Fruit fly (Drosophila melanogaster) whole organism, embryonic: ENCODE data around the gene Tis11.

Source experiments
- CG10979 ChIP-seq: fragments of 200-800 bp; sonication (Bioruptor generic); optimal IDR thresholded peaks from 2 replicates; lab custom pipeline; 2018; ENCODE audit warnings: missing biosample characterization, mild to moderate bottlenecking, missing genetic modification characterization, moderate library complexity
- CG11504 ChIP-seq: fragments of 200-800 bp; sonication (Bioruptor generic); optimal IDR thresholded peaks from 3 replicates; lab custom pipeline; 2019; ENCODE audit warnings: missing biosample characterization, mild to moderate bottlenecking, missing genetic modification characterization, moderate library complexity
- CG12236 ChIP-seq: fragments of 200-800 bp; sonication (Bioruptor generic); optimal IDR thresholded peaks from 2 replicates; lab custom pipeline; 2016; ENCODE audit warnings: missing biosample characterization, missing genetic modification characterization
- CG13424 ChIP-seq: fragments of 200-800 bp; sonication (Bioruptor generic); optimal IDR thresholded peaks from 2 replicates; lab custom pipeline; 2019; ENCODE audit warnings: missing biosample characterization, mild to moderate bottlenecking, missing genetic modification characterization, moderate library complexity
- CG13894 ChIP-seq: fragments of 200-800 bp; sonication (Bioruptor generic); optimal IDR thresholded peaks from 3 replicates; lab custom pipeline; 2018; ENCODE audit warnings: missing biosample characterization, mild to moderate bottlenecking, missing genetic modification characterization, moderate library complexity
- CG14441 ChIP-seq: fragments of 200-800 bp; sonication (Bioruptor generic); IDR thresholded peaks from 2 replicates; pipeline ENCODE4 v1.3.6; 2022; ENCODE audit warnings: missing biosample characterization, missing genetic modification characterization
- CG18262 ChIP-seq: fragments of 200-800 bp; optimal IDR thresholded peaks from 3 replicates; lab custom pipeline; 2019; ENCODE audit warnings: missing biosample characterization, mild to moderate bottlenecking, missing genetic modification characterization, moderate library complexity
- CG2116 ChIP-seq: fragments of 200-800 bp; sonication (Bioruptor generic); optimal IDR thresholded peaks from 3 replicates; lab custom pipeline; 2018; ENCODE audit warnings: missing biosample characterization, mild to moderate bottlenecking, missing genetic modification characterization
- CG30403 ChIP-seq: fragments of 200-800 bp; sonication (Bioruptor generic); optimal IDR thresholded peaks from 3 replicates; lab custom pipeline; 2016; ENCODE audit warnings: missing biosample characterization, missing genetic modification characterization
- CG32532 ChIP-seq: fragments of 200-800 bp; sonication (Bioruptor generic); IDR thresholded peaks from 2 replicates; pipeline ENCODE4 v1.3.6; 2022; ENCODE audit warnings: missing biosample characterization, missing genetic modification characterization
- CG3281 ChIP-seq: fragments of 200-800 bp; sonication (Bioruptor generic); optimal IDR thresholded peaks from 3 replicates; lab custom pipeline; 2017; ENCODE audit warnings: missing biosample characterization, mild to moderate bottlenecking, missing genetic modification characterization
- CG6654 ChIP-seq: fragments of 200-800 bp; sonication (Bioruptor generic); optimal IDR thresholded peaks from 2 replicates; lab custom pipeline; 2017; ENCODE audit warnings: missing biosample characterization, mild to moderate bottlenecking, missing genetic modification characterization
- CG7556 ChIP-seq: fragments of 200-800 bp; sonication (Bioruptor generic); optimal IDR thresholded peaks from 2 replicates; lab custom pipeline; 2017; ENCODE audit warnings: missing biosample characterization, mild to moderate bottlenecking, missing genetic modification characterization
- CG7839 ChIP-seq: fragments of 200-800 bp; sonication (Bioruptor generic); optimal IDR thresholded peaks from 3 replicates; lab custom pipeline; 2018; ENCODE audit warnings: missing biosample characterization, mild to moderate bottlenecking, missing genetic modification characterization, moderate library complexity
- CG8388 ChIP-seq: fragments of 200-800 bp; sonication (Bioruptor generic); optimal IDR thresholded peaks from 2 replicates; lab custom pipeline; 2019; ENCODE audit warnings: missing biosample characterization, mild to moderate bottlenecking, missing genetic modification characterization, moderate library complexity
- CG8478 ChIP-seq: fragments of >200 bp; optimal IDR thresholded peaks from 2 replicates; lab custom pipeline; 2018
- CG9817 ChIP-seq: fragments of 200-800 bp; sonication (Bioruptor generic); optimal IDR thresholded peaks from 2 replicates; lab custom pipeline; 2018; ENCODE audit warnings: missing biosample characterization, mild to moderate bottlenecking, missing genetic modification characterization, moderate library complexity
- Dad ChIP-seq: fragments of 200-800 bp; sonication (Bioruptor generic); optimal IDR thresholded peaks from 3 replicates; lab custom pipeline; 2016; ENCODE audit warnings: missing biosample characterization, missing genetic modification characterization
- Fer3 ChIP-seq: fragments of 200-800 bp; sonication (Bioruptor generic); optimal IDR thresholded peaks from 2 replicates; lab custom pipeline; 2018; ENCODE audit warnings: missing biosample characterization, mild to moderate bottlenecking, missing genetic modification characterization, moderate library complexity
- Hey ChIP-seq: fragments of 200-800 bp; sonication (Bioruptor generic); optimal IDR thresholded peaks from 3 replicates; lab custom pipeline; 2018; ENCODE audit warnings: missing biosample characterization, mild to moderate bottlenecking, missing genetic modification characterization
- Hmr ChIP-seq: fragments of 200-800 bp; sonication (Bioruptor generic); optimal IDR thresholded peaks from 3 replicates; lab custom pipeline; 2017; ENCODE audit warnings: mild to moderate bottlenecking, missing biosample characterization, missing genetic modification reagents, missing genetic modification characterization
- Mes4 ChIP-seq: fragments of 200-800 bp; sonication (Bioruptor generic); optimal IDR thresholded peaks from 2 replicates; lab custom pipeline; 2016; ENCODE audit warnings: missing biosample characterization, missing genetic modification characterization
- Oaz ChIP-seq: fragments of 200-800 bp; sonication (Bioruptor generic); IDR thresholded peaks from 2 replicates; pipeline ENCODE4 v1.3.6; 2022; ENCODE audit warnings: missing biosample characterization, missing genetic modification characterization
- PHDP ChIP-seq: fragments of 200-800 bp; sonication (Bioruptor generic); optimal IDR thresholded peaks from 3 replicates; lab custom pipeline; 2018; ENCODE audit warnings: missing biosample characterization, mild to moderate bottlenecking, missing genetic modification characterization, moderate library complexity
- Pdp1 ChIP-seq, 2 experiments: fragments of 200-800 bp; sonication (Bioruptor generic); optimal IDR thresholded peaks; 3 replicates each; lab custom pipeline; 2016; ENCODE audit warnings: missing biosample characterization in 2 of 2, missing genetic modification characterization in 2 of 2, mild to moderate bottlenecking in 1 of 2, moderate library complexity in 1 of 2
- Rfx ChIP-seq: fragments of 200-800 bp; sonication (Bioruptor generic); IDR thresholded peaks from 2 replicates; pipeline ENCODE4 v1.3.6; 2022; ENCODE audit warnings: missing biosample characterization, missing genetic modification characterization
- Sox100B ChIP-seq: fragments of 200-800 bp; sonication (Bioruptor generic); optimal IDR thresholded peaks from 3 replicates; lab custom pipeline; 2018; ENCODE audit warnings: missing biosample characterization, mild to moderate bottlenecking, missing genetic modification characterization
- Sox102F ChIP-seq: fragments of 200-800 bp; sonication (Bioruptor generic); optimal IDR thresholded peaks from 2 replicates; lab custom pipeline; 2018; ENCODE audit warnings: missing biosample characterization, mild to moderate bottlenecking, missing genetic modification characterization, moderate library complexity
- Vsx1 ChIP-seq: fragments of 200-800 bp; sonication (Bioruptor generic); optimal IDR thresholded peaks from 2 replicates; lab custom pipeline; 2017; ENCODE audit warnings: missing biosample characterization, mild to moderate bottlenecking, missing genetic modification characterization, missing genetic modification reagents
- az2 ChIP-seq: fragments of 200-800 bp; sonication (Bioruptor generic); optimal IDR thresholded peaks from 3 replicates; lab custom pipeline; 2016; ENCODE audit warnings: missing biosample characterization, missing genetic modification characterization
- bcd ChIP-seq: fragments of 200-800 bp; sonication (Bioruptor generic); optimal IDR thresholded peaks from 2 replicates; lab custom pipeline; 2017; ENCODE audit warnings: missing biosample characterization, mild to moderate bottlenecking, missing genetic modification characterization
- dmrt11E ChIP-seq: fragments of 200-800 bp; sonication (Bioruptor generic); optimal IDR thresholded peaks from 3 replicates; lab custom pipeline; 2018; ENCODE audit warnings: missing biosample characterization, mild to moderate bottlenecking, missing genetic modification characterization, moderate library complexity
- emc ChIP-seq: fragments of 200-800 bp; sonication (Bioruptor generic); optimal IDR thresholded peaks from 2 replicates; lab custom pipeline; 2016; ENCODE audit warnings: missing biosample characterization, missing genetic modification characterization
- eve ChIP-seq, 2 experiments: fragments of >200 bp; optimal IDR thresholded peaks; 2 replicates each; lab custom pipeline; 2017; ENCODE audit warnings: missing biosample characterization in 2 of 2, missing genetic modification characterization in 2 of 2
- exex ChIP-seq: fragments of 200-800 bp; sonication (Bioruptor generic); optimal IDR thresholded peaks from 4 replicates; lab custom pipeline; 2018; ENCODE audit warnings: missing biosample characterization, mild to moderate bottlenecking, missing genetic modification characterization, moderate library complexity
- gem ChIP-seq: fragments of 200-800 bp; sonication (Bioruptor generic); optimal IDR thresholded peaks from 2 replicates; lab custom pipeline; 2019; ENCODE audit warnings: missing biosample characterization, mild to moderate bottlenecking, missing genetic modification characterization, moderate library complexity
- grn ChIP-seq: fragments of 200-800 bp; sonication (Bioruptor generic); optimal IDR thresholded peaks from 3 replicates; lab custom pipeline; 2017; ENCODE audit warnings: missing biosample characterization, missing genetic modification characterization
- h ChIP-seq: fragments of >200 bp; optimal IDR thresholded peaks from 2 replicates; lab custom pipeline; 2017
- lab ChIP-seq: fragments of 200-800 bp; sonication (Bioruptor generic); optimal IDR thresholded peaks from 3 replicates; lab custom pipeline; 2017; ENCODE audit warnings: missing biosample characterization, missing genetic modification characterization, mild to moderate bottlenecking, moderate library complexity, missing genetic modification reagents
- lola ChIP-seq, 3 experiments: fragments of >200 bp in 2 of 3; fragments of 200-800 bp in 1 of 3; sonication (Bioruptor generic) in 1 of 3; optimal IDR thresholded peaks; 2 replicates each; lab custom pipeline; 2017 to 2019; ENCODE audit warnings: missing biosample characterization in 3 of 3, missing genetic modification characterization in 3 of 3, mild to moderate bottlenecking in 1 of 3, moderate library complexity in 1 of 3
- nau ChIP-seq: fragments of 200-800 bp; sonication (Bioruptor generic); optimal IDR thresholded peaks from 3 replicates; lab custom pipeline; 2017; ENCODE audit warnings: missing biosample characterization, mild to moderate bottlenecking, missing genetic modification characterization, missing genetic modification reagents
- nmo ChIP-seq: fragments of 200-800 bp; sonication (Bioruptor generic); optimal IDR thresholded peaks from 2 replicates; lab custom pipeline; 2018; ENCODE audit warnings: missing biosample characterization, mild to moderate bottlenecking, missing genetic modification characterization, moderate library complexity
- pfk ChIP-seq: fragments of 200-800 bp; sonication (Bioruptor generic); optimal IDR thresholded peaks from 2 replicates; lab custom pipeline; 2018; ENCODE audit warnings: missing biosample characterization, mild to moderate bottlenecking, missing genetic modification characterization, moderate library complexity
- phol ChIP-seq: fragments of 200-800 bp; sonication (Bioruptor generic); optimal IDR thresholded peaks from 3 replicates; lab custom pipeline; 2018; ENCODE audit warnings: missing biosample characterization, mild to moderate bottlenecking, missing genetic modification characterization, moderate library complexity
- sd ChIP-seq: fragments of 200-800 bp; sonication (Bioruptor generic); optimal IDR thresholded peaks from 3 replicates; lab custom pipeline; 2018; ENCODE audit warnings: missing biosample characterization, mild to moderate bottlenecking, missing genetic modification characterization, moderate library complexity
- sqz ChIP-seq: fragments of 200-800 bp; sonication (Bioruptor generic); optimal IDR thresholded peaks from 3 replicates; lab custom pipeline; 2018; ENCODE audit warnings: missing biosample characterization, mild to moderate bottlenecking, missing genetic modification characterization
- ttk ChIP-seq: fragments of 200-800 bp; sonication (Bioruptor generic); IDR thresholded peaks from 2 replicates; pipeline ENCODE4 v2.1.2; 2022; ENCODE audit warnings: missing biosample characterization, missing genetic modification characterization
- unpg ChIP-seq: fragments of 200-800 bp; sonication (Bioruptor generic); optimal IDR thresholded peaks from 3 replicates; lab custom pipeline; 2018; ENCODE audit warnings: missing biosample characterization, mild to moderate bottlenecking, missing genetic modification characterization, moderate library complexity

Tis11 gene

dm6 chrX:12675798-12676553 is 16.8 kb downstream of the Tis11 start:
- TF ChIP-seq Oaz (GFP tag; lab: Robert Waterston, UW) (no peak), ttk (GFP tag; lab: Robert Waterston, UW) (no peak), sqz (GFP tag; lab: Kevin White, UChicago) (no peak), dmrt11E (peak; percentile 2), Mes4 (GFP tag; lab: Kevin White, UChicago) (no peak), CG2116 (GFP tag; lab: Kevin White, UChicago) (no peak), emc (GFP tag; lab: Kevin White, UChicago) (no peak), CG12236 (GFP tag; lab: Kevin White, UChicago) (no peak), CG7839 (peak; percentile 28), Hmr (GFP tag; lab: Kevin White, UChicago) (peak; percentile 16), CG18262 (tag; lab: Kevin White, UChicago) (peak; percentile 9), pfk (GFP tag; lab: Kevin White, UChicago) (peak; percentile 95), phol (tag; lab: Kevin White, UChicago) (peak; percentile 10), nau (no peak), Dad (GFP tag; lab: Kevin White, UChicago) (no peak), CG8478 (lab: Kevin White, UChicago) (no peak), Pdp1 (GFP tag; optimal IDR thresholded peaks at IDR 0.05; lab: Kevin White, UChicago) (peak in 1 of 2 experiments; percentile 26), Sox100B (peak; percentile 24), CG3281 (GFP tag; lab: Kevin White, UChicago) (peak; percentile 26), lab (no peak), Fer3 (tag; lab: Kevin White, UChicago) (no peak), CG30403 (GFP tag; lab: Kevin White, UChicago) (no peak), unpg (GFP tag; lab: Kevin White, UChicago) (peak; percentile 15), bcd (GFP tag; lab: Kevin White, UChicago) (no peak), CG9817 (tag; lab: Kevin White, UChicago) (no peak), nmo (GFP tag; lab: Kevin White, UChicago) (peak; percentile 3), lola (GFP tag; optimal IDR thresholded peaks at IDR 0.05; lab: Kevin White, UChicago) (no peak), eve (GFP tag; optimal IDR thresholded peaks at IDR 0.05; lab: Kevin White, UChicago) (peak in 1 of 2 experiments; percentile 21), CG11504 (tag; lab: Kevin White, UChicago) (peak; percentile 38), CG32532 (GFP tag; lab: Robert Waterston, UW) (0 out of 2 replicates have a peak, but pooled peaks have one; percentile 10), az2 (GFP tag; lab: Kevin White, UChicago) (no peak), CG13894 (tag; lab: Kevin White, UChicago) (peak; percentile 69), gem (tag; lab: Kevin White, UChicago) (peak; percentile 32), CG6654 (GFP tag; lab: Kevin White, UChicago) (no peak), exex (peak; percentile 79), CG13424 (tag; lab: Kevin White, UChicago) (peak; percentile 7), CG10979 (tag; lab: Kevin White, UChicago) (peak; percentile 10), h (lab: Kevin White, UChicago) (no peak), Hey (tag; lab: Kevin White, UChicago) (no peak), CG7556 (GFP tag; lab: Kevin White, UChicago) (peak; percentile 29), sd (tag; lab: Kevin White, UChicago) (peak; percentile 46), Sox102F (peak; percentile 0), Rfx (GFP tag; lab: Robert Waterston, UW) (peak; percentile 48; the same call in 1 of the 2 replicates), PHDP (tag; lab: Kevin White, UChicago) (peak; percentile 20), Vsx1 (GFP tag; lab: Kevin White, UChicago) (no peak), grn (peak; percentile 53), CG14441 (no peak), CG8388 (peak; percentile 3)
